Fruit fly (Drosophila melanogaster): Measurements from ENCODE around the gene Acer.

DNA sequence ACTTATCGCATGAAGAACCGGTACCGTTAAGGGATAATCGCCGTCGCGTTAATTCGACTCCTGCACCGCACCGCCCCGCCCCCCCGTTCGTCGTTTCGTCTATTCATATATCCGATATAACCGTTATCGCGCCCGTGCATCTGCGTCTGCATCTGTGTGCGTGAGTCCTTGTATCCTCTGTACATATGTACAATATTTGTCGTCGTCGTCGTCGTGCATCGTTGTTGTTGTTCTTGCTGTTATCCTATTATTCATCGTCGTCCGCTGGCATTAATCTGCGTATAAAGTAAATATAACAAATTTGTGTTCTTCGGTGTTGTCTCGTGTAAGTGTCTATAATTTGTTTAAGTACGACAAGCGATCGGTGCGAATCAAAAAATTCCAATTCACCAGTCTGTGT lies 22.9 kb downstream of the Acer start:
- no peak for TF ChIP-seq ttk (optimal IDR thresholded peaks at IDR 0.05)
- no peak for TF ChIP-seq Sin3A (optimal IDR thresholded peaks at IDR 0.05)
- no peak for TF ChIP-seq h (optimal IDR thresholded peaks at IDR 0.05)
- no peak for TF ChIP-seq psq (optimal IDR thresholded peaks at IDR 0.05)
- no peak for TF ChIP-seq insv (optimal IDR thresholded peaks at IDR 0.05)
- no peak for TF ChIP-seq Myc (optimal IDR thresholded peaks at IDR 0.05)

Measured in Kc167 (cell line).